Fruit fly (Drosophila melanogaster): ENCODE data around the gene CG10376.

The CG10376 gene

dm6 chr2L:18702721-18703488 is at the start of gene CG10376, which contains the start of gene CG10343:
CG10376 (minus strand) TSS chr2L:18703105.
CG10343 (plus strand) TSS chr2L:18703473.
- peak; percentile 69 for TF ChIP-seq CG17801 (GFP tag; optimal IDR thresholded peaks at IDR 0.05; ENCODE audit: partially characterized antibody)

dm6 chr2L:18752038-18752437 is 49.1 kb upstream of the CG10376 start:
- TF ChIP-seq CG17801 (GFP tag; optimal IDR thresholded peaks at IDR 0.05; ENCODE audit: partially characterized antibody) = no peak

DNA sequence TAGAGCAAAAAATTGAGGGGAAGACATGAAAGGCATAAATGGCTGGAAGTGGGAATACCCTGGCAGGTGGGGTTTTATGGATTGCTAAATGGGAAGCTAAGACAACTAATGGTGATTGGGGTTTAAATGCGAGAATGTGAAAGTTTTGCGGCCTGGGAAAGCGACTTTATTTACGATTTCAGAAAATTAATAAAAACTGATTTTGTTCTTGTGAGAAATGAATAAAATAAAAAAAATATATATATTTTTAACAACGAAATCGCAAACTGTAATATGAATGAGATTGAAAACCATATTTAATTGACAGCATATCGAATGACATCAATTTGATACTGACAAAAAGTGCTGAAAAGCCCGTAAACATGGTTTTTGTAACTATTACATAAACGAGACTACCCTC is 48.4 kb upstream of the CG10376 start:
- TF ChIP-seq CG17801 (GFP tag; optimal IDR thresholded peaks at IDR 0.05; ENCODE audit: partially characterized antibody) = no peak

DNA sequence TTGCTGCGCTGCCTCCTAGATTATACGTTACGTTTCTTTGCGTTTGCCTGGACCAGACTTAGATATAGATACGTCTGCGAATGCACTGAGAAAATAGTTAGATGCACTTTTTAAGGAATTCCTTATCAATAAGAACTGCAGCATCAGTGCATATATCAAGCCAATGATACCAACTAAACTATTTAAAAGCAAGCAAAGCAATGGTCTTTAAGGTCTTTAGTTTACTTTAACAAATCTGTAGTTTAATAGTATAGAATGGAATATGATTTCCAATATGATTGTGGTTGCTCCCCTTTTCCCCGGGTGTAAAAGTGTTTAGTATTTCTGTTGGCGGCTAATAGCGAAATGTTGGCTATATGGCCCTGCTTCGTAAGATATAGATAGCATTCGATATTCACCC is 43.8 kb upstream of the CG10376 start:
- TF ChIP-seq CG17801 (GFP tag; optimal IDR thresholded peaks at IDR 0.05; ENCODE audit: partially characterized antibody) = no peak

- TF ChIP-seq CG17801 (GFP tag; optimal IDR thresholded peaks at IDR 0.05; ENCODE audit: partially characterized antibody) = no peak
These were observed 42.5 kb upstream of the CG10376 start for dm6 chr2L:18745454-18745853.

DNA sequence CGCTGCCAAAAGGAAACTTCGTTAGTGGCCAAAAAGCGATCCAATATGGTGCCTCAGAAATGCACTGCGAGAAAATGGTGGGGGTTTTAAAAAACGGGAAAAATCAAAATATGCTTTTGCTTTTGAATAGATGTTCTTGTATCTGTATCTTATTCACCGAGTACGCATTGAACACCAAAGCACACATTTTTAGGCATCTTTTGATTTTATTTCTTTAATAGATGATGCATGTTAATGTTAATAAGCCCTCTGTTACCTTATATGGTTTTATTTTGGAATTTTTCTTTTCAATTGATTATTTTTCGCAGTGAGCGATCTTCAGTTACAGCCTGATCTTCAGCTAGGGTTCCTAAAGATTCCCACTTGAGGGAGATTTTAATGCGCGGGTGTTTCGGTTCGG is 41.0 kb upstream of the CG10376 start:
- no peak for TF ChIP-seq CG17801 (GFP tag; optimal IDR thresholded peaks at IDR 0.05; ENCODE audit: partially characterized antibody)

DNA sequence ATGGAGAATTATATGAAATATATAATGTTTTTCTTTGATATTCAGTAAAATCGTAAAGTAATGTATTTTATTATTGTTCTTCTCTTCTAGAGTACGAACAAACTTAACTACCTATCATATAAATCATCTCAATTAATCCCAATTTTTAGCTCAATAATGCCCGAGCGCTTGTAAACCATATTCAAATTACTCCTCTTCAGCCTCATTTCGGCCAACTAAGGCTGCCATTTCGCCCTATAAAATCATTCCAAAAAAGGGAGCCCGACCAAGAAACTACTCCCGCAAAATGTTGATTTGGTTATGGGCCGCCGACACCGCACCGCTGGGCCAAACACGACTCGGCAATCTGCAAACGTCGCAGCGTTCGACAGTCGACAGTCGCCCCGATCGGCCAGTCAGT is 39.8 kb upstream of the CG10376 start:
- no peak for TF ChIP-seq CG17801 (GFP tag; optimal IDR thresholded peaks at IDR 0.05; ENCODE audit: partially characterized antibody)

- no peak for TF ChIP-seq CG17801 (GFP tag; optimal IDR thresholded peaks at IDR 0.05; ENCODE audit: partially characterized antibody)
These were observed 37.1 kb upstream of the CG10376 start, which contains the start of the genes CG42752 and CG15167 for dm6 chr2L:18740010-18740409. CG42752 (minus strand) TSS chr2L:18740110. CG15167 (plus strand) TSS chr2L:18740358.

DNA sequence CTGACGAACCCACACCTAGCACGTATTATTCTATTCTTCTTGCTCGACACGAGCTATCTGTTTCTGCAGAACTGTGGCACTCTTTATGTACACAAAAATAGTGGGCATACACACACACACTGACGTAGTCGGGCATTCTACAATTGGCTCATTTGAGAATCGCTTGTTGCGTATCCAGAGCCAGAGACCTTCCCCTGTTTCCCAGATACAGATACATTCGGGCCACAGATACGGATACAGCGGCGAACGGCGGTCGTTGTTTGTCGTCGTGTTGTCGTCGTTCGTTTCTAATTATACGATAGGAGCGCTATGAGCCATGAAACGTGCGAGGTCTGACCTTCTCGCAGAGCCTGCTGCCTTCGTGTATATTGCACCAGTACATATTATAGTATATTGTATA is 34.3 kb upstream of the CG10376 start:
- no peak for TF ChIP-seq CG17801 (GFP tag; optimal IDR thresholded peaks at IDR 0.05; ENCODE audit: partially characterized antibody)

dm6 chr2L:18735553-18736167 is 32.8 kb upstream of the CG10376 start:
- TF ChIP-seq CG17801 (GFP tag; optimal IDR thresholded peaks at IDR 0.05; ENCODE audit: partially characterized antibody) = no peak

DNA sequence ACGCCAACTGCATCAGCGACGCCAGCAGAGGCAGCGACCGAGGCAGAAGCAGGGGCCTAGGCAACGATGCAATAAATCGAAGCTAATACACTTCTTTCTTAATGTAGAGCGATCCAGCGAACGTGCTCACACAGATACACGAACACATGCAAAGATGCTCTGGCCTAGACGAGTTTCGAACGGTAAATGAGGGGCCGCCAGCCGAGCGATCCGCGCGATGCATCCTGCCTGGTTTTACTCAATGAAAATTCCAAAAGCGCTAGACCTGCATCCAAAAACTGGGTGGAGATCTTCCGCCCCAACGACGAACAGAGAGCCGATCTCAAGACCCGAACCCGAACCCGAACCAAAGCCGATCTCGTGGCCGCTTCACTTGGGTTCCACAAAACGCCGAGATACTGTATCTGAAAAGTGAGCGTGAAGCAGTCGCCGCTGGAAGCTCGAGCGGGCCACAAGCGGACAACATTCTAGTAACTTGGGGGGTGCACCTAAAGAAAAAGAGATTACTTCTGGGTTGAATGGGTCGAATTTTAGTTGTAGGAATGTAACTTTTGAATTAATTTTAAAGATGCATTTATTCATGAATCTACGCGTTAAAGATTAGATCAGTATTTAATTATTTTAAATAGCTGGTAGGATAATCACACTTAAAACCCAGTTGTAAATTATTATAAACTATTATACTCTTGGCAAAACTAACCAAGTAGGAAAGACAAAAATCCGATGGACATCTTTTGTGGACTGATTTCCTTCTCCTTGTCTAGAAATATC is 30.0 kb upstream of the CG10376 start:
- no peak for TF ChIP-seq CG17801 (GFP tag; optimal IDR thresholded peaks at IDR 0.05; ENCODE audit: partially characterized antibody)

dm6 chr2L:18732291-18732690 is 29.4 kb upstream of the CG10376 start, which contains the start of gene CG10348:
CG10348 (minus strand) TSS chr2L:18732524.
- TF ChIP-seq CG17801 (GFP tag; optimal IDR thresholded peaks at IDR 0.05; ENCODE audit: partially characterized antibody) = no peak

dm6 chr2L:18727986-18728385 is 25.1 kb upstream of the CG10376 start:
- no peak for TF ChIP-seq CG17801 (GFP tag; optimal IDR thresholded peaks at IDR 0.05; ENCODE audit: partially characterized antibody)

DNA sequence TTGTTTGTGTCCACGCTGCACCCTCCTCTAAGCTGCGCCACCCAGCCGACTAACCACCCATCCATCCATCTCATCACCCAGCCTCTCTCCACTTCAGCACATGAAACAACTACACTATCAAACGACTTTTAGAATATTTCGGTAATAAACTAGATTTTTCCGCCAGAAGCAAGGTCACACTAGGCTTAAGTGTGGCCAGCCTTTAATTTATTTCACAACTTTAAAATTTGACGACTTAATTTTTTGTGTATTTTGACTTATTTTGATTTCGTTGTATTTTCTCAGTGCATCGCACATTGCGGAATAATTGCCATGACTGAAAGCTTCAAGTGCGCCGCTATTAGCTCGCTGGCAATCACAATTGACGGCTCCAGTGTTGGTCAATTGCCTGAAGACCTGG is 21.9 kb upstream of the CG10376 start:
- no peak for TF ChIP-seq CG17801 (GFP tag; optimal IDR thresholded peaks at IDR 0.05; ENCODE audit: partially characterized antibody)

DNA sequence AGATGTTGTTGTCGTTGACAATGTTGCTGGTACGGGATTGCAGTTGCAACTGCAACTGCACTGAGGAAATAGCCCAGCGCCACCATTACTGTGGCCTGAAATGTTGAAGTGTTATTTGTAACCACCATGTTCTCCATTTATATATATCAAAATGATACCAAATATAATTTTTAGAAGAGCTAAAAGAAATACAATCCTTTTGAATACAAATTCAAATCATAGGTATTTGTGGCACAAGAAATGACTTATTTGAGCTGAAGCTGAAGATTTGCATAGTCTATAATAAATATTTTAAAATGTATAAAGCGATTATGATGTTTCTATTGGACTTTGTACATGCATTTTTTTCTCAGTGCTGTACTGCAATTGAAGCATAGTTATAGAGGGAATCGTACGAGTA is 16.7 kb upstream of the CG10376 start:
- no peak for TF ChIP-seq CG17801 (GFP tag; optimal IDR thresholded peaks at IDR 0.05; ENCODE audit: partially characterized antibody)

Measured in ovary, adult (tissue).